Worm (Caenorhabditis elegans) whole organism, L2 larva: ENCODE measurements around the gene C14A11.5.

Experiments
- nhr-10 ChIP-seq: sonication (generic microtip); optimal IDR thresholded peaks from 2 replicates; lab custom pipeline; 2017; ENCODE audit warnings: missing biosample characterization, missing genetic modification characterization
- unc-62 ChIP-seq: fragments of 150-350 bp; optimal IDR thresholded peaks from 2 replicates; lab custom pipeline; 2014; ENCODE audit warnings: missing biosample characterization, missing genetic modification reagents, missing genetic modification characterization

ce11 chrX:2818899-2819298 lies 11.6 kb upstream of the C14A11.5 start:
- TF ChIP-seq nhr-10 (tag; lab: Kevin White, UChicago) (no peak), unc-62 (GFP tag; lab: Kevin White, UChicago) (no peak)
